Worm (Caenorhabditis elegans) whole organism, L4 larva: Measurements from ENCODE around the gene R01E6.5.

Experiments used
- dpl-1 ChIP-seq: fragments of 150-350 bp; optimal IDR thresholded peaks from 2 replicates; lab custom pipeline; 2014; ENCODE audit warnings: missing biosample characterization, missing genetic modification reagents, missing genetic modification characterization
- nhr-48 ChIP-seq: sonication (generic microtip); optimal IDR thresholded peaks from 2 replicates; lab custom pipeline; 2016; ENCODE audit warnings: mild to moderate bottlenecking, missing genetic modification characterization, missing compliant biosample characterization

DNA sequence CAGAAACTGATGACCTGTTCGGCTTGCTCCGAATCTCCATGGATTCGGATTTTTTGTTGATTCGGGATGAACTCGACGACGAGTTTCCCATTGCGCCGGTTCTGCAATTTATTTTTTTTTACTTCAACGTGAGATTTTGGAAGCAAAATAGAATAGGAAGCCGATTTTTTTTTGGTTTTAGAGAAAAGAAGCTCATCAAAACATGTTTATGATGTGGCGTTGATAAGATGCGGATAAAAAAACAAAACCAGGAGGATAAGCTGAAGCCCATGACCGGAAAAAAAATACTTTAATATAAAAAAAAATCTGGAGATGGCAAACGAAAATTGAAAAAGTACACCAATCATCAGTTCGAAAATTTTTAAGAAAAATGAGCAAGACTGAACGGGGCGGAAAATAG, 19.2 kb downstream of the R01E6.5 start, which contains the start of gene glb-20:
- TF ChIP-seq nhr-48 = no peak
- TF ChIP-seq dpl-1 (GFP tag; lab: Kevin White, UChicago) = no peak
